Worm (Caenorhabditis elegans): Measurements from ENCODE around the gene csp-1.

csp-1 gene

ce11 chrII:13609655-13610054, 8.7 kb downstream of the csp-1 start, which contains the start of gene gst-20 (continued):
- TF ChIP-seq nhr-80 (tag; optimal IDR thresholded peaks at IDR 0.05) (peak; percentile 71), F39B2.1 (GFP tag; IDR thresholded peaks at IDR 0.05) (no peak), mxl-1 (tag; optimal IDR thresholded peaks at IDR 0.05) (no peak), nhr-90 (tag; optimal IDR thresholded peaks at IDR 0.05) (no peak), F57C9.4 (tag; optimal IDR thresholded peaks at IDR 0.05) (no peak), unc-62 (GFP tag; optimal IDR thresholded peaks at IDR 0.05) (no peak), egl-44 (GFP tag; IDR thresholded peaks at IDR 0.05) (no peak), chd-7 (tag; optimal IDR thresholded peaks at IDR 0.05) (no peak), ztf-22 (GFP tag; optimal IDR thresholded peaks at IDR 0.05) (no peak), dox-1 (GFP tag; IDR thresholded peaks at IDR 0.05) (0 out of 2 replicates have a peak, but pooled peaks have one; percentile 34), F57A8.1 (GFP tag; optimal IDR thresholded peaks at IDR 0.05) (no peak), tlf-1 (GFP tag; optimal IDR thresholded peaks at IDR 0.05) (no peak), K12H6.12 (tag; optimal IDR thresholded peaks at IDR 0.05) (no peak), attf-6 (GFP tag; IDR thresholded peaks at IDR 0.05) (no peak)

ce11 chrII:13611186-13611585, 10.2 kb downstream of the csp-1 start, which contains the start of gene gst-24:
Gene gst-24 (minus strand): TSS chrII:13611366.
- TF ChIP-seq somi-1 (GFP tag; optimal IDR thresholded peaks at IDR 0.05) = no peak
- no peak for TF ChIP-seq mel-28 (tag; optimal IDR thresholded peaks at IDR 0.05; ENCODE audit: borderline replicate concordance)
- no peak for TF ChIP-seq F10E7.11 (tag; optimal IDR thresholded peaks at IDR 0.05)
- no peak for TF ChIP-seq ceh-79 (tag; optimal IDR thresholded peaks at IDR 0.05)
- no peak for TF ChIP-seq Y56A3A.18 (GFP tag; IDR thresholded peaks at IDR 0.05)
- TF ChIP-seq mcd-1 (GFP tag; IDR thresholded peaks at IDR 0.05) = no peak
- TF ChIP-seq Y67H2A.10 (GFP tag; conservative IDR thresholded peaks at IDR 0.05) = no peak
- TF ChIP-seq efl-1 (GFP tag; optimal IDR thresholded peaks at IDR 0.05) = no peak
- no peak for TF ChIP-seq attf-3 (GFP tag; conservative IDR thresholded peaks at IDR 0.05)
- TF ChIP-seq let-526 (GFP tag; IDR thresholded peaks at IDR 0.05) = no peak
- no peak for TF ChIP-seq ceh-27 (GFP tag; optimal IDR thresholded peaks at IDR 0.05)

- TF ChIP-seq ztf-28 (GFP tag; IDR thresholded peaks at IDR 0.05) (no peak), lin-26 (GFP tag; IDR thresholded peaks at IDR 0.05) (no peak), lin-54 (GFP tag; optimal IDR thresholded peaks at IDR 0.05) (no peak), nhr-120 (GFP tag; IDR thresholded peaks at IDR 0.05) (no peak), zim-3 (tag; optimal IDR thresholded peaks at IDR 0.05) (no peak), D2030.7 (GFP tag; IDR thresholded peaks at IDR 0.05) (no peak), ets-4 (GFP tag; optimal IDR thresholded peaks at IDR 0.05) (no peak), F37B4.10 (GFP tag; IDR thresholded peaks at IDR 0.05) (no peak), egl-44 (GFP tag; IDR thresholded peaks at IDR 0.05) (no peak), C17E4.6 (GFP tag; IDR thresholded peaks at IDR 0.05) (no peak), snpc-1.3 (tag; optimal IDR thresholded peaks at IDR 0.05; ENCODE audit: insufficient read depth) (no peak), F57A8.1 (GFP tag; optimal IDR thresholded peaks at IDR 0.05) (no peak), attf-6 (GFP tag; IDR thresholded peaks at IDR 0.05) (no peak), chd-7 (tag; optimal IDR thresholded peaks at IDR 0.05) (no peak)
Observed at ce11 chrII:13613096-13613495, 12.1 kb downstream of the csp-1 start, which contains the start of gene gst-15. Gene gst-15 (minus strand): TSS chrII:13613196.

ce11 chrII:13614516-13614915, 13.5 kb downstream of the csp-1 start:
- TF ChIP-seq somi-1 (GFP tag; optimal IDR thresholded peaks at IDR 0.05) = no peak
- TF ChIP-seq egrh-3 (GFP tag; IDR thresholded peaks at IDR 0.05) = 0 out of 2 replicates have a peak, but pooled peaks have one; percentile 33

Data from whole organism, young adult.